Fruit fly (Drosophila melanogaster): ENCODE data around the gene tgy.

Gene tgy

DNA sequence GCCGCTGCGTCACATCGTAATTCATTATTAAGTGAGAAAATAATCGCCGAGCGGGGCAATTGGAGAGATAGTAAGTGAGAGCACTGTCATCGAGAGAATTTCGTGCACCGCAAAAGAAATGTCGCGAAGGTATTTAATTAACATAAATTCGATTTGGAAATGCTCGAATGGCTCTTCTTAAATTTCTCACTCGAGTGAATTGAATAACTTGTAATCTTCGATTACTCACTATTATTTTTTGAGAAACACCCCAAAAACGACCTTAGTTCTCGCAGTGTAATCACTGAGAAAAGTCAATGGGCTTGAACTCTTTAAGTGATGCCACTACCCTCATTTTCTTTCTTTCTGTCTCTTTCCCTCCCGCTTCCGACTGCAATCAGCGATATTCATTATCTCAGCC is 27.9 kb upstream of the tgy start (continued):
- TF ChIP-seq vnd (GFP tag; IDR thresholded peaks at IDR 0.05; ENCODE audit: partially characterized antibody) = no peak
- TF ChIP-seq tio (GFP tag; optimal IDR thresholded peaks at IDR 0.05) = peak; percentile 78
- peak; percentile 73 for TF ChIP-seq maf-S (GFP tag; optimal IDR thresholded peaks at IDR 0.05)
- peak; percentile 89 for TF ChIP-seq Dad (GFP tag; optimal IDR thresholded peaks at IDR 0.05)
- TF ChIP-seq Usf (GFP tag; optimal IDR thresholded peaks at IDR 0.05) = peak; percentile 71
- TF ChIP-seq slou (GFP tag; optimal IDR thresholded peaks at IDR 0.05) = peak; percentile 65
- peak; percentile 87 for TF ChIP-seq Atf3 (GFP tag; optimal IDR thresholded peaks at IDR 0.05)
- no peak for TF ChIP-seq ash1 (GFP tag; optimal IDR thresholded peaks at IDR 0.05)
- TF ChIP-seq Sox100B (GFP tag; optimal IDR thresholded peaks at IDR 0.05) = peak; percentile 75
- TF ChIP-seq CG14860 (GFP tag; IDR thresholded peaks at IDR 0.05; ENCODE audit: partially characterized antibody) = no peak
- TF ChIP-seq org-1 (GFP tag; optimal IDR thresholded peaks at IDR 0.05) = peak; percentile 77
- TF ChIP-seq Ada2b (GFP tag; IDR thresholded peaks at IDR 0.05) = peak; percentile 60
- TF ChIP-seq ftz-f1 (GFP tag; optimal IDR thresholded peaks at IDR 0.05) = no peak
- peak; percentile 56; the same call in 1 of the 2 replicates for TF ChIP-seq CG7372 (GFP tag; IDR thresholded peaks at IDR 0.05)
- TF ChIP-seq CG17328 (GFP tag; IDR thresholded peaks at IDR 0.05) = peak; percentile 95
- peak; percentile 67 for TF ChIP-seq Nf-YB (GFP tag; optimal IDR thresholded peaks at IDR 0.05)
- peak; percentile 78 for TF ChIP-seq Lhr (GFP tag; optimal IDR thresholded peaks at IDR 0.05)
- no peak for TF ChIP-seq Doc3 (GFP tag; IDR thresholded peaks at IDR 0.05; ENCODE audit: partially characterized antibody)
- TF ChIP-seq sim (GFP tag; IDR thresholded peaks at IDR 0.05) = peak; percentile 88
- TF ChIP-seq tgo (GFP tag; IDR thresholded peaks at IDR 0.05) = peak; percentile 78
- TF ChIP-seq CG12744 (GFP tag; optimal IDR thresholded peaks at IDR 0.05) = peak; percentile 73
- peak; percentile 34; the same call in 1 of the 2 replicates for TF ChIP-seq CG31224 (GFP tag; IDR thresholded peaks at IDR 0.05)
- TF ChIP-seq Bdp1 (GFP tag; optimal IDR thresholded peaks at IDR 0.05) = peak; percentile 56
- peak; percentile 89 for TF ChIP-seq jumu (GFP tag; optimal IDR thresholded peaks at IDR 0.05)
- peak; percentile 81 for TF ChIP-seq CG3163 (GFP tag; optimal IDR thresholded peaks at IDR 0.05)
- TF ChIP-seq Nf-YA (GFP tag; IDR thresholded peaks at IDR 0.05) = 0 out of 2 replicates have a peak, but pooled peaks have one; percentile 64
- peak; percentile 92 for TF ChIP-seq trem (tag; optimal IDR thresholded peaks at IDR 0.05)
- peak; percentile 67 for TF ChIP-seq Rfx (GFP tag; IDR thresholded peaks at IDR 0.05)
- peak; percentile 85 for TF ChIP-seq CG13624 (GFP tag; optimal IDR thresholded peaks at IDR 0.05)
- TF ChIP-seq tup (GFP tag; optimal IDR thresholded peaks at IDR 0.05) = peak; percentile 55
- peak; percentile 16 for TF ChIP-seq CG15479 (GFP tag; optimal IDR thresholded peaks at IDR 0.05)
- TF ChIP-seq Oli (tag; optimal IDR thresholded peaks at IDR 0.05) = peak; percentile 87
- TF ChIP-seq C15 (GFP tag; IDR thresholded peaks at IDR 0.05) = peak; percentile 40; the same call in 1 of the 3 replicates
- peak; percentile 67 for TF ChIP-seq B-H1 (GFP tag; IDR thresholded peaks at IDR 0.05)
- TF ChIP-seq crp (GFP tag; optimal IDR thresholded peaks at IDR 0.05) = peak in 1 of 2 experiments; percentile 29
- TF ChIP-seq sc (optimal IDR thresholded peaks at IDR 0.05) = no peak
- peak; percentile 88 for TF ChIP-seq sc (GFP tag; optimal IDR thresholded peaks at IDR 0.05)
- TF ChIP-seq Taf1 (GFP tag; IDR thresholded peaks at IDR 0.05) = no peak
- TF ChIP-seq cg (GFP tag; optimal IDR thresholded peaks at IDR 0.05) = no peak
- TF ChIP-seq CG33557 (GFP tag; optimal IDR thresholded peaks at IDR 0.05) = peak; percentile 93
- peak; percentile 89 for TF ChIP-seq CG1529 (GFP tag; optimal IDR thresholded peaks at IDR 0.05)
- 0 out of 2 replicates have a peak, but pooled peaks have one; percentile 16 for TF ChIP-seq wdn (GFP tag; IDR thresholded peaks at IDR 0.05)
- peak; percentile 21 for TF ChIP-seq cwo (GFP tag; optimal IDR thresholded peaks at IDR 0.05)
- TF ChIP-seq CG4282 (GFP tag; optimal IDR thresholded peaks at IDR 0.05) = peak; percentile 53
- TF ChIP-seq dm (GFP tag; optimal IDR thresholded peaks at IDR 0.05) = peak; percentile 64
- TF ChIP-seq Sry-δ (GFP tag; optimal IDR thresholded peaks at IDR 0.05) = peak; percentile 52
- peak; percentile 48 for TF ChIP-seq Myb (GFP tag; optimal IDR thresholded peaks at IDR 0.05)
- no peak for TF ChIP-seq NFAT (GFP tag; IDR thresholded peaks at IDR 0.05)
- TF ChIP-seq tll (GFP tag; optimal IDR thresholded peaks at IDR 0.05) = peak in 1 of 2 experiments; percentile 55
- TF ChIP-seq HHEX (GFP tag; optimal IDR thresholded peaks at IDR 0.05) = peak; percentile 72
- TF ChIP-seq stwl (tag; optimal IDR thresholded peaks at IDR 0.05) = peak; percentile 55
